Fruit fly (Drosophila melanogaster): ENCODE data around the gene CG14864.

CG14864 gene

dm6 chr3R:15229329-15229876 is 38.9 kb downstream of the CG14864 start, which contains the start of the genes Art3 and mRpS10:
Gene Art3 (minus strand): TSS chr3R:15229408.
Gene mRpS10 (plus strand): TSS chr3R:15229665.
- TF ChIP-seq CG32767 (GFP tag; IDR thresholded peaks at IDR 0.05) (peak; percentile 100), bigmax (GFP tag; optimal IDR thresholded peaks at IDR 0.05) (peak; percentile 83), dm (GFP tag; optimal IDR thresholded peaks at IDR 0.05) (peak; percentile 100), Neu2 (GFP tag; optimal IDR thresholded peaks at IDR 0.05; ENCODE audit: borderline replicate concordance) (peak; percentile 100), sima (GFP tag; optimal IDR thresholded peaks at IDR 0.05) (peak; percentile 100), sob (GFP tag; IDR thresholded peaks at IDR 0.05) (peak; percentile 100), lov (optimal IDR thresholded peaks at IDR 0.05) (no peak), lov (GFP tag; IDR thresholded peaks at IDR 0.05) (peak; percentile 100), cg (GFP tag; optimal IDR thresholded peaks at IDR 0.05) (peak; percentile 7), PHDP (tag; optimal IDR thresholded peaks at IDR 0.05) (peak; percentile 100), dati (GFP tag; IDR thresholded peaks at IDR 0.05) (peak; percentile 100), CG18476 (GFP tag; optimal IDR thresholded peaks at IDR 0.05) (peak; percentile 99), CG12659 (GFP tag; optimal IDR thresholded peaks at IDR 0.05) (peak; percentile 100), crc (GFP tag; optimal IDR thresholded peaks at IDR 0.05) (peak; percentile 99), CG12391 (tag; optimal IDR thresholded peaks at IDR 0.05) (peak; percentile 100), Bdp1 (GFP tag; optimal IDR thresholded peaks at IDR 0.05) (peak; percentile 96), CG7357 (GFP tag; IDR thresholded peaks at IDR 0.05) (peak; percentile 99), Sry-β (GFP tag; optimal IDR thresholded peaks at IDR 0.05) (peak; percentile 83), YL-1 (GFP tag; optimal IDR thresholded peaks at IDR 0.05) (peak; percentile 100), HLH54F (GFP tag; optimal IDR thresholded peaks at IDR 0.05) (peak; percentile 100), btn (GFP tag; optimal IDR thresholded peaks at IDR 0.05) (peak; percentile 99), Abd-B (GFP tag; optimal IDR thresholded peaks at IDR 0.05) (peak; percentile 100), Hr78 (GFP tag; optimal IDR thresholded peaks at IDR 0.05) (peak in 1 of 2 experiments; percentile 98), CG11247 (GFP tag; IDR thresholded peaks at IDR 0.05) (peak; percentile 100), CG1832 (GFP tag; optimal IDR thresholded peaks at IDR 0.05) (no peak), Atf6 (GFP tag; IDR thresholded peaks at IDR 0.05) (peak; percentile 100), CG15073 (GFP tag; optimal IDR thresholded peaks at IDR 0.05) (peak; percentile 96), hb (GFP tag; IDR thresholded peaks at IDR 0.05; ENCODE audit: partially characterized antibody) (no peak), dysf (GFP tag; IDR thresholded peaks at IDR 0.05) (peak; percentile 100), CG33557 (GFP tag; optimal IDR thresholded peaks at IDR 0.05) (peak; percentile 100), croc (GFP tag; conservative IDR thresholded peaks at IDR 0.05) (peak; percentile 100), CG6175 (GFP tag; IDR thresholded peaks at IDR 0.05) (peak; percentile 100), chm (GFP tag; IDR thresholded peaks at IDR 0.05) (peak; percentile 100), Sox102F (GFP tag; optimal IDR thresholded peaks at IDR 0.05) (peak; percentile 100), Scr (GFP tag; IDR thresholded peaks at IDR 0.05; ENCODE audit: partially characterized antibody) (peak; percentile 40), CG12236 (GFP tag; optimal IDR thresholded peaks at IDR 0.05) (peak; percentile 100), pros (GFP tag; optimal IDR thresholded peaks at IDR 0.05) (peak; percentile 92), NFAT (GFP tag; IDR thresholded peaks at IDR 0.05) (peak; percentile 100), CG18011 (GFP tag; optimal IDR thresholded peaks at IDR 0.05) (peak; percentile 93), Gug (GFP tag; IDR thresholded peaks at IDR 0.05) (peak; percentile 99), CG32532 (GFP tag; IDR thresholded peaks at IDR 0.05) (peak; percentile 100), CG12155 (GFP tag; optimal IDR thresholded peaks at IDR 0.05) (peak; percentile 99), CG17612 (GFP tag; IDR thresholded peaks at IDR 0.05) (peak; percentile 100), Lpt (GFP tag; optimal IDR thresholded peaks at IDR 0.05) (no peak), hkb (optimal IDR thresholded peaks at IDR 0.05) (peak; percentile 45), hkb (GFP tag; IDR thresholded peaks at IDR 0.05) (peak; percentile 100), Optix (GFP tag; IDR thresholded peaks at IDR 0.05) (peak; percentile 88; the same call in 2 of the 3 replicates), Hand (GFP tag; optimal IDR thresholded peaks at IDR 0.05) (peak; percentile 99), CG7987 (GFP tag; optimal IDR thresholded peaks at IDR 0.05) (peak; percentile 99), her (GFP tag; optimal IDR thresholded peaks at IDR 0.05) (peak; percentile 98), kay (GFP tag; optimal IDR thresholded peaks at IDR 0.05) (peak; percentile 100)

Measured in whole organism, embryonic.